Worm (Caenorhabditis elegans): ENCODE data around the gene F17C11.13.

- TF ChIP-seq F22D6.2 (tag; optimal IDR thresholded peaks at IDR 0.05) (no peak), nfya-1 (tag; optimal IDR thresholded peaks at IDR 0.05; ENCODE audit: borderline replicate concordance, insufficient read depth) (no peak), rpc-1 (optimal IDR thresholded peaks at IDR 0.05) (no peak), rpc-1 (tag; optimal IDR thresholded peaks at IDR 0.05) (no peak), dpl-1 (GFP tag; optimal IDR thresholded peaks at IDR 0.05) (no peak)
These were observed 19.0 kb upstream of the F17C11.13 start, which contains the start of gene F17C11.12 for ce11 chrV:10936681-10937080.
